Fruit fly (Drosophila melanogaster) whole organism, wandering third instar larva: ENCODE data around the gene Eig71Eb.

ENCODE experiments used
- Hr78 ChIP-seq: fragments of >200 bp; optimal IDR thresholded peaks from 2 replicates; lab custom pipeline; 2017; ENCODE audit warnings: missing biosample characterization, missing genetic modification characterization
- N ChIP-seq: fragments of >200 bp; optimal IDR thresholded peaks from 2 replicates; lab custom pipeline; 2018; ENCODE audit warnings: missing biosample characterization, missing external identifiers, missing genetic modification characterization
- Sp1 ChIP-seq: fragments of 200-800 bp; sonication (Bioruptor generic); optimal IDR thresholded peaks from 3 replicates; lab custom pipeline; 2019; ENCODE audit warnings: missing biosample characterization, mild to moderate bottlenecking, missing genetic modification characterization, moderate library complexity

dm6 chr3L:15692794-15693532 lies 43.2 kb downstream of the Eig71Eb start:
- TF ChIP-seq Hr78 (GFP tag; lab: Kevin White, UChicago) (no peak), N (no peak), Sp1 (GFP tag; lab: Kevin White, UChicago) (no peak)
